Fruit fly (Drosophila melanogaster) Kc167 (cell line): ENCODE measurements around the gene CG18259.

Source experiments
- Myc ChIP-seq: fragments of >200 bp; optimal IDR thresholded peaks from 2 replicates; lab custom pipeline; 2017; ENCODE audit warnings: missing external identifiers
- Sin3A ChIP-seq: fragments of >200 bp; optimal IDR thresholded peaks from 2 replicates; lab custom pipeline; 2018; ENCODE audit warnings: missing external identifiers
- h ChIP-seq: fragments of >200 bp; optimal IDR thresholded peaks from 3 replicates; lab custom pipeline; 2018; ENCODE audit warnings: missing external identifiers
- psq ChIP-seq: fragments of >200 bp; optimal IDR thresholded peaks from 2 replicates; lab custom pipeline; 2017; ENCODE audit warnings: missing external identifiers

- TF ChIP-seq psq (lab: Kevin White, UChicago) (no peak), Sin3A (lab: Kevin White, UChicago) (no peak), h (lab: Kevin White, UChicago) (no peak), Myc (no peak)
These were observed 21.7 kb upstream of the CG18259 start for dm6 chrX:18805036-18805435.
